Worm (Caenorhabditis elegans): ENCODE measurements around the gene mrps-24.

Gene mrps-24

DNA sequence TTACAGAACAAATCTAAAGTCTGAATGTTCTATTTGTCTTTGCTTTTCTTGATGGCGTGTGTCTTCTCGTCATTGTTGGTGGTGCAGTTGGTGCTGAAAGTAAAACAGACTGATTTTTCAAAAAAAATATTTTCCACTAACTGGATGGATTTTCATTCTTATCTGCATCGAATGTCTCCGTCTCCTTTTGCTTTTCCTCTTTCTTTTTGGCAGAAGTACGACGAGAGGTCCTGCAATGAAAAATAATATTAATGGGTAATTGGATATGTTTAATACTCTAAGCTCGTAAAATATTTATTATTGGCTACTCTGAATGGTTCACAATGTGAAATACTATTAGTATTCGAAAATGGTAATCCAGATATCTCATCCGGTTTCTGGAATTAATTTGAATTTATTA, 50.3 kb downstream of the mrps-24 start, which contains the start of gene del-7:
Gene del-7 (plus strand): TSS at position 301 of the 400 bp plus-strand sequence.
- TF ChIP-seq dao-5 (tag; optimal IDR thresholded peaks at IDR 0.05) (no peak), him-1 (tag; optimal IDR thresholded peaks at IDR 0.05) (no peak), W03F9.2 (tag; optimal IDR thresholded peaks at IDR 0.05) (no peak)
